Fruit fly (Drosophila melanogaster): ENCODE data around the gene Fbxl4.

Fbxl4 gene

DNA sequence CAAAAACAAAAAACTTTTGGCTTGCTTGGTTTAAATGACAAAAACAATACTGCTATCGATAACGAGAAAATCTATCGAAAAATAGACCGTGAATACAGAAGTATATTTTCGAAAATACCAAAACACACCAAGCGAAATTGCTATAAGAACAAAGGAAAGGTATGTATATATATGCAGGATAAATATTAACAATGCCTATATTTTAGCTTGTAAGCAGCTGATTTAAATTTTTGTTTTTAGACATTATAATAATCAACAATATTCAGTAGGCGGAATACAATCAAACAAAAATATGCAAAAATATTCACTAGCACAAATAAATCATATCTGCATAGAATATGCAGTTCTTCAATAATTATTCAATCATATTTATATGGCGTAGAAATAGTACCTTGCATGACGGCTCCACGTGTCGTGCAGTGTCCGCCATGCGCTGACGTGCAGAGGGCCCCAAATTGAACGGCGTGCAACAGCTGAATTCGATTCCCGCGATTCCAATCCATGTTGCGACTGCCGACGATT, at the start of gene Fbxl4, which contains the start of gene Dus2:
Fbxl4 (minus strand) TSS at position 51 of the 522 bp plus-strand sequence.
Dus2 (plus strand) TSS at position 116 of the 522 bp plus-strand sequence.
- peak; percentile 49; the same call in 1 of the 2 replicates for TF ChIP-seq rn (GFP tag; IDR thresholded peaks at IDR 0.05)
- TF ChIP-seq CG15710 (tag; optimal IDR thresholded peaks at IDR 0.05): peak; percentile 87
- no peak for TF ChIP-seq EcR (GFP tag; optimal IDR thresholded peaks at IDR 0.05)
- no peak for TF ChIP-seq Pif1A (GFP tag; optimal IDR thresholded peaks at IDR 0.05)
- peak; percentile 64 for TF ChIP-seq gl (tag; optimal IDR thresholded peaks at IDR 0.05)
- TF ChIP-seq D1 (tag; optimal IDR thresholded peaks at IDR 0.05): no peak
- peak; percentile 81 for TF ChIP-seq CG9948 (tag; optimal IDR thresholded peaks at IDR 0.05)
- peak; percentile 91 for TF ChIP-seq CG4496 (GFP tag; IDR thresholded peaks at IDR 0.05)
- no peak for TF ChIP-seq CG14655 (GFP tag; optimal IDR thresholded peaks at IDR 0.05)
- peak; percentile 84 for TF ChIP-seq CG34367 (tag; optimal IDR thresholded peaks at IDR 0.05)
- TF ChIP-seq CG8159 (tag; optimal IDR thresholded peaks at IDR 0.05): peak; percentile 88
- peak; percentile 64 for TF ChIP-seq Pif1B (GFP tag; optimal IDR thresholded peaks at IDR 0.05)
- peak; percentile 66 for TF ChIP-seq Snoo (tag; optimal IDR thresholded peaks at IDR 0.05)
- peak; percentile 41; the same call in 1 of the 2 replicates for TF ChIP-seq CG10348 (GFP tag; IDR thresholded peaks at IDR 0.05)
- TF ChIP-seq fd96Ca (GFP tag; IDR thresholded peaks at IDR 0.05): peak; percentile 91
- no peak for TF ChIP-seq CG13204 (GFP tag; optimal IDR thresholded peaks at IDR 0.05)
- TF ChIP-seq CG32121 (GFP tag; IDR thresholded peaks at IDR 0.05): peak; percentile 87
- 0 out of 2 replicates have a peak, but pooled peaks have one; percentile 48 for TF ChIP-seq CG12605 (GFP tag; IDR thresholded peaks at IDR 0.05)
- TF ChIP-seq CG17806 (tag; optimal IDR thresholded peaks at IDR 0.05): peak; percentile 83
- peak; percentile 81 for TF ChIP-seq CG8301 (tag; optimal IDR thresholded peaks at IDR 0.05)
- peak; percentile 89 for TF ChIP-seq Ets98B (GFP tag; IDR thresholded peaks at IDR 0.05)

DNA sequence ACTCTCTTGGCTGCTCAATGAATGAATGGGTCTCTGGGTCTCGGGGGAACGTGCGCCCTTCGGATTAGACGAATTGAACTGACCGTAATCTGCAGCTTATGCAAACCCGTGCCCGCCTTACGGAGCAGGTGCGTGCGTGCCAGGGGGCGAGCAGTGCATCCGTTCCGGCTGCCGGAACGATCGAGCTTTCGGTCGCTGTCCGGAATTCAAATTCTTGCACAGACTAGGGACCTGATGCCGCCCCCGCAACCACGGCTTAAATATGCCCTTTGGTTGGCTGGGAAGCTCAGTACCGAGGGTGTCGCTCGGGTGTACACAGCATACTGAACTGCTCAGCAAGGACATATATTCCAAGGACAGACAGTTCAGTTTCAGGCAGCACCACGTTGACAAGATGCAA, 39.7 kb upstream of the Fbxl4 start, which contains the start of gene Muc12Ea:
Muc12Ea (plus strand) TSS at position 301 of the 400 bp plus-strand sequence.
- TF ChIP-seq CG8159 (tag; optimal IDR thresholded peaks at IDR 0.05): no peak
- TF ChIP-seq rn (GFP tag; IDR thresholded peaks at IDR 0.05): no peak
- TF ChIP-seq Pif1B (GFP tag; optimal IDR thresholded peaks at IDR 0.05): no peak
- TF ChIP-seq Pif1A (GFP tag; optimal IDR thresholded peaks at IDR 0.05): no peak
- no peak for TF ChIP-seq Ets98B (GFP tag; IDR thresholded peaks at IDR 0.05)
- no peak for TF ChIP-seq CG17806 (tag; optimal IDR thresholded peaks at IDR 0.05)
- TF ChIP-seq CG34367 (tag; optimal IDR thresholded peaks at IDR 0.05): no peak
- no peak for TF ChIP-seq CG9948 (tag; optimal IDR thresholded peaks at IDR 0.05)
- TF ChIP-seq CG13204 (GFP tag; optimal IDR thresholded peaks at IDR 0.05): no peak
- TF ChIP-seq EcR (GFP tag; optimal IDR thresholded peaks at IDR 0.05): no peak
- TF ChIP-seq CG12605 (GFP tag; IDR thresholded peaks at IDR 0.05): no peak
- no peak for TF ChIP-seq CG10348 (GFP tag; IDR thresholded peaks at IDR 0.05)
- no peak for TF ChIP-seq CG14655 (GFP tag; optimal IDR thresholded peaks at IDR 0.05)
- no peak for TF ChIP-seq D1 (tag; optimal IDR thresholded peaks at IDR 0.05)

DNA sequence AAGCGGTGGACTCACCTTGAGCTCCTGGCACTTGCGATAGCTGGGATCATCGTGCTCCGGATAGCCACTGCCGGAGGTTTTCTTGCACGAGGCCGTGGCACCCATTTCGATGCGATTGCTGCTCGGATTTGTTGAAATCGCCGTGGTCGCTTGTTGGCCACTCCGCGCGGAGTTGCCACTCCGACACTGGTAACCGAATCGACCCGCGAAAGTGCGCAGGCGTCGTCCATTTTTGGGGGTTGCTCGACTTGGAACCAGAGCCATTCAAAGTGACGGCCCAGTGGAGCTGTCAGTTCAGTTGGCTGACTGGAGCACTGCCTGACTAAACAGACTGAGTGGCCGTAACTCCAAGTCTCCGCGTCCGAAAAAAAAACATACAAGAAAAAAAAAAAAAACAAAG, 28.4 kb upstream of the Fbxl4 start, which contains the start of the genes CG13404 and na:
CG13404 (minus strand) TSS at position 176 of the 400 bp plus-strand sequence.
na (plus strand) TSS at position 293 of the 400 bp plus-strand sequence.
- TF ChIP-seq CG8159 (tag; optimal IDR thresholded peaks at IDR 0.05) (no peak), CG12605 (GFP tag; IDR thresholded peaks at IDR 0.05) (no peak), fd96Ca (GFP tag; IDR thresholded peaks at IDR 0.05) (no peak), CG14655 (GFP tag; optimal IDR thresholded peaks at IDR 0.05) (no peak), CG10348 (GFP tag; IDR thresholded peaks at IDR 0.05) (no peak), CG17806 (tag; optimal IDR thresholded peaks at IDR 0.05) (no peak), CG13204 (GFP tag; optimal IDR thresholded peaks at IDR 0.05) (no peak), Pif1A (GFP tag; optimal IDR thresholded peaks at IDR 0.05) (no peak), CG9948 (tag; optimal IDR thresholded peaks at IDR 0.05) (no peak), CG8301 (tag; optimal IDR thresholded peaks at IDR 0.05) (no peak), EcR (GFP tag; optimal IDR thresholded peaks at IDR 0.05) (no peak), CG32121 (GFP tag; IDR thresholded peaks at IDR 0.05) (no peak)

- TF ChIP-seq rn (GFP tag; IDR thresholded peaks at IDR 0.05): no peak
- TF ChIP-seq Snoo (tag; optimal IDR thresholded peaks at IDR 0.05): no peak
- no peak for TF ChIP-seq CG8301 (tag; optimal IDR thresholded peaks at IDR 0.05)
- TF ChIP-seq CG9948 (tag; optimal IDR thresholded peaks at IDR 0.05): no peak
- TF ChIP-seq Pif1B (GFP tag; optimal IDR thresholded peaks at IDR 0.05): no peak
- TF ChIP-seq gl (tag; optimal IDR thresholded peaks at IDR 0.05): no peak
- TF ChIP-seq CG13204 (GFP tag; optimal IDR thresholded peaks at IDR 0.05): no peak
- no peak for TF ChIP-seq CG4496 (GFP tag; IDR thresholded peaks at IDR 0.05)
- no peak for TF ChIP-seq Pif1A (GFP tag; optimal IDR thresholded peaks at IDR 0.05)
- no peak for TF ChIP-seq EcR (GFP tag; optimal IDR thresholded peaks at IDR 0.05)
- TF ChIP-seq CG15710 (tag; optimal IDR thresholded peaks at IDR 0.05): no peak
- no peak for TF ChIP-seq CG32121 (GFP tag; IDR thresholded peaks at IDR 0.05)
- no peak for TF ChIP-seq CG34367 (tag; optimal IDR thresholded peaks at IDR 0.05)
- TF ChIP-seq CG10348 (GFP tag; IDR thresholded peaks at IDR 0.05): no peak
- TF ChIP-seq CG8159 (tag; optimal IDR thresholded peaks at IDR 0.05): no peak
- no peak for TF ChIP-seq CG14655 (GFP tag; optimal IDR thresholded peaks at IDR 0.05)
- no peak for TF ChIP-seq D1 (tag; optimal IDR thresholded peaks at IDR 0.05)
- TF ChIP-seq fd96Ca (GFP tag; IDR thresholded peaks at IDR 0.05): no peak
These were observed 27.4 kb upstream of the Fbxl4 start for dm6 chrX:14265149-14265548.

dm6 chrX:14260863-14261262, 23.1 kb upstream of the Fbxl4 start, which contains the start of the genes CG46317 and Tat:
CG46317 (plus strand) TSS chrX:14261223.
Tat (plus strand) TSS chrX:14261223.
- TF ChIP-seq EcR (GFP tag; optimal IDR thresholded peaks at IDR 0.05) (no peak), CG32121 (GFP tag; IDR thresholded peaks at IDR 0.05) (no peak), gl (tag; optimal IDR thresholded peaks at IDR 0.05) (no peak), Snoo (tag; optimal IDR thresholded peaks at IDR 0.05) (no peak), CG9948 (tag; optimal IDR thresholded peaks at IDR 0.05) (no peak), Pif1A (GFP tag; optimal IDR thresholded peaks at IDR 0.05) (no peak), fd96Ca (GFP tag; IDR thresholded peaks at IDR 0.05) (no peak), CG15710 (tag; optimal IDR thresholded peaks at IDR 0.05) (no peak), CG13204 (GFP tag; optimal IDR thresholded peaks at IDR 0.05) (no peak), CG8159 (tag; optimal IDR thresholded peaks at IDR 0.05) (no peak), CG17806 (tag; optimal IDR thresholded peaks at IDR 0.05) (no peak), CG34367 (tag; optimal IDR thresholded peaks at IDR 0.05) (no peak), D1 (tag; optimal IDR thresholded peaks at IDR 0.05) (no peak), CG12605 (GFP tag; IDR thresholded peaks at IDR 0.05) (no peak), rn (GFP tag; IDR thresholded peaks at IDR 0.05) (no peak), CG14655 (GFP tag; optimal IDR thresholded peaks at IDR 0.05) (no peak), Ets98B (GFP tag; IDR thresholded peaks at IDR 0.05) (no peak)

Data from whole organism, pupa.